Fruit fly (Drosophila melanogaster) whole organism, pupa: ENCODE results near the gene CG12723.
"Not testable (repeated sequence)": the region's sequence is repeated elsewhere in the genome, so short reads cannot be mapped to it uniquely, and the experiment has no call there.

Experiments used
- CG10348 ChIP-seq: fragments of 200-800 bp; sonication (Bioruptor generic); IDR thresholded peaks from 2 replicates; pipeline ENCODE4 v1.3.6; 2022; ENCODE audit warnings: missing biosample characterization, missing genetic modification characterization
- CG12605 ChIP-seq: fragments of 200-800 bp; sonication (Bioruptor generic); IDR thresholded peaks from 2 replicates; pipeline ENCODE4 v1.3.6; 2022; ENCODE audit warnings: missing biosample characterization, missing genetic modification characterization
- CG13204 ChIP-seq: fragments of 200-800 bp; sonication (Bioruptor generic); optimal IDR thresholded peaks from 2 replicates; lab custom pipeline; 2018; ENCODE audit warnings: missing biosample characterization, mild to moderate bottlenecking, missing genetic modification characterization, moderate library complexity
- CG14655 ChIP-seq: fragments of 200-800 bp; sonication (Bioruptor generic); optimal IDR thresholded peaks from 3 replicates; lab custom pipeline; 2017; ENCODE audit warnings: mild to moderate bottlenecking, missing biosample characterization, missing genetic modification reagents, missing genetic modification characterization
- CG15710 ChIP-seq: fragments of 200-800 bp; sonication (Bioruptor generic); optimal IDR thresholded peaks from 2 replicates; lab custom pipeline; 2018; ENCODE audit warnings: missing biosample characterization, mild to moderate bottlenecking, missing genetic modification characterization, moderate library complexity
- CG17806 ChIP-seq: fragments of 200-800 bp; sonication (Bioruptor generic); optimal IDR thresholded peaks from 2 replicates; lab custom pipeline; 2018; ENCODE audit warnings: missing biosample characterization, mild to moderate bottlenecking, missing genetic modification characterization, moderate library complexity
- CG32121 ChIP-seq: fragments of 200-800 bp; sonication (Bioruptor generic); IDR thresholded peaks from 2 replicates; pipeline ENCODE4 v1.3.6; 2022; ENCODE audit warnings: missing biosample characterization, missing genetic modification characterization
- CG34367 ChIP-seq: fragments of 200-800 bp; sonication (Bioruptor generic); optimal IDR thresholded peaks from 2 replicates; lab custom pipeline; 2018; ENCODE audit warnings: missing biosample characterization, mild to moderate bottlenecking, missing genetic modification characterization
- CG4496 ChIP-seq: fragments of 200-800 bp; sonication (Bioruptor generic); IDR thresholded peaks from 3 replicates; pipeline ENCODE4 v1.3.6; 2022; ENCODE audit warnings: missing biosample characterization, missing genetic modification characterization
- CG8159 ChIP-seq: fragments of 200-800 bp; sonication (Bioruptor generic); optimal IDR thresholded peaks from 3 replicates; lab custom pipeline; 2018; ENCODE audit warnings: missing biosample characterization, mild to moderate bottlenecking, missing genetic modification characterization, moderate library complexity
- CG8301 ChIP-seq: fragments of 200-800 bp; sonication (Bioruptor generic); optimal IDR thresholded peaks from 2 replicates; lab custom pipeline; 2018; ENCODE audit warnings: missing biosample characterization, mild to moderate bottlenecking, missing genetic modification characterization
- CG9948 ChIP-seq: fragments of 200-800 bp; sonication (Bioruptor generic); optimal IDR thresholded peaks from 2 replicates; lab custom pipeline; 2018; ENCODE audit warnings: missing biosample characterization, mild to moderate bottlenecking, missing genetic modification characterization, moderate library complexity
- D1 ChIP-seq: fragments of 200-800 bp; sonication (Bioruptor generic); optimal IDR thresholded peaks from 2 replicates; lab custom pipeline; 2018; ENCODE audit warnings: missing biosample characterization, mild to moderate bottlenecking, missing genetic modification characterization, moderate library complexity
- EcR ChIP-seq: fragments of 200-800 bp; sonication (Bioruptor generic); optimal IDR thresholded peaks from 3 replicates; lab custom pipeline; 2019; ENCODE audit warnings: missing biosample characterization, missing genetic modification characterization, mild to moderate bottlenecking, moderate library complexity, missing genetic modification reagents
- Ets98B ChIP-seq: fragments of 200-800 bp; sonication (Bioruptor generic); IDR thresholded peaks from 2 replicates; pipeline ENCODE4 v1.3.6; 2022; ENCODE audit warnings: missing biosample characterization, missing genetic modification characterization
- Pif1A ChIP-seq: fragments of 200-800 bp; sonication (Bioruptor generic); optimal IDR thresholded peaks from 3 replicates; lab custom pipeline; 2016; ENCODE audit warnings: missing biosample characterization, missing genetic modification characterization
- Pif1B ChIP-seq: fragments of 200-800 bp; sonication (Bioruptor generic); optimal IDR thresholded peaks from 3 replicates; lab custom pipeline; 2016; ENCODE audit warnings: missing biosample characterization, missing genetic modification characterization
- Snoo ChIP-seq: fragments of 200-800 bp; sonication (Bioruptor generic); optimal IDR thresholded peaks from 3 replicates; lab custom pipeline; 2017; ENCODE audit warnings: missing biosample characterization, mild to moderate bottlenecking, missing genetic modification characterization, inconsistent platforms
- fd96Ca ChIP-seq: fragments of 200-800 bp; sonication (Bioruptor generic); IDR thresholded peaks from 3 replicates; pipeline ENCODE4 v1.3.6; 2022; ENCODE audit warnings: missing biosample characterization, missing genetic modification characterization
- gl ChIP-seq: fragments of 200-800 bp; sonication (Bioruptor generic); optimal IDR thresholded peaks from 2 replicates; lab custom pipeline; 2018; ENCODE audit warnings: missing biosample characterization, mild to moderate bottlenecking, missing genetic modification characterization
- rn ChIP-seq: fragments of 200-800 bp; sonication (Bioruptor generic); IDR thresholded peaks from 2 replicates; pipeline ENCODE4 v1.3.6; 2022; ENCODE audit warnings: missing biosample characterization, missing genetic modification characterization

Gene CG12723

dm6 chrX:13208554-13208953 is 16.9 kb upstream of the CG12723 start:
- TF ChIP-seq D1 (tag; lab: Kevin White, UChicago) (no peak), Ets98B (GFP tag; lab: Robert Waterston, UW) (no peak), CG8159 (no peak), CG13204 (peak; percentile 4), CG12605 (GFP tag; lab: Robert Waterston, UW) (no peak), rn (no peak), Snoo (tag; lab: Kevin White, UChicago) (no peak)

dm6 chrX:13208075-13208474 is 16.4 kb upstream of the CG12723 start:
- peak; percentile 26 for TF ChIP-seq CG9948
- peak; percentile 24 for TF ChIP-seq CG15710 (tag; lab: Kevin White, UChicago)
- peak; percentile 55 for TF ChIP-seq CG8159
- no peak for TF ChIP-seq Snoo (tag; lab: Kevin White, UChicago)

dm6 chrX:13204718-13205117 is 13.0 kb upstream of the CG12723 start:
- no peak for TF ChIP-seq CG12605 (GFP tag; lab: Robert Waterston, UW)
- TF ChIP-seq rn: no peak
- TF ChIP-seq Pif1A (GFP tag; lab: Kevin White, UChicago): no peak
- TF ChIP-seq CG9948: no peak
- no peak for TF ChIP-seq CG34367 (tag; lab: Kevin White, UChicago)
- TF ChIP-seq Ets98B (GFP tag; lab: Robert Waterston, UW): no peak

DNA sequence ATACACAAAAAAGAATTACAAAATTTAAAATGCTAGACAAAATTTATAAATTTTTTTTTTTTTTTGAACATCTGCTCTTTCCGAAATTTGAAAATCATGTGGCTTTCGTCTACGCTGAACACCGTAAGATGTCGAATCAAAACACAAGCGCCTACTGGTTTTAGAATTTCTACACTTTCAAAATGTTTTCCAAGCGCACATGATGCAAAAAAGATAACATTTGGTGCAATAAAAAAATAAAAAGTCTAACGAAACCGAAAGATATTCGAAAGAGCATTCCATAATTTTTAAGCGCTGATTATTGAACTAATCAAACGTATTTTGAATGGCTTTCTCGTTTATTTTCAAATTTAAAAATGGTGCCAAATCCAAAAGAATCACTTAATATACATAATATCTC is 10.5 kb upstream of the CG12723 start, which contains the start of gene CG44437:
Gene CG44437 (minus strand): TSS at position 101 of the 400 bp plus-strand sequence.
- TF ChIP-seq CG15710 (tag; lab: Kevin White, UChicago) (no peak), fd96Ca (no peak), CG4496 (GFP tag; lab: Robert Waterston, UW) (no peak), gl (tag; lab: Kevin White, UChicago) (no peak), Pif1B (GFP tag; lab: Kevin White, UChicago) (no peak), Snoo (tag; lab: Kevin White, UChicago) (no peak)

dm6 chrX:13194249-13194648 is 2.6 kb upstream of the CG12723 start, which contains the start of gene Coq5:
TSS of gene Coq5 (minus strand) at chrX:13194551.
- TF ChIP-seq Pif1A (GFP tag; lab: Kevin White, UChicago) (no peak), CG8301 (tag; lab: Kevin White, UChicago) (no peak), CG4496 (GFP tag; lab: Robert Waterston, UW) (no peak), CG15710 (tag; lab: Kevin White, UChicago) (no peak), fd96Ca (no peak), Ets98B (GFP tag; lab: Robert Waterston, UW) (no peak), Snoo (tag; lab: Kevin White, UChicago) (no peak), CG17806 (tag; lab: Kevin White, UChicago) (no peak), rn (no peak), gl (tag; lab: Kevin White, UChicago) (no peak), EcR (GFP tag; lab: Kevin White, UChicago) (no peak)

dm6 chrX:13192239-13192638 is 556 bp upstream of the CG12723 start:
- TF ChIP-seq D1 (tag; lab: Kevin White, UChicago): no peak
- no peak for TF ChIP-seq Pif1B (GFP tag; lab: Kevin White, UChicago)
- no peak for TF ChIP-seq CG8159
- TF ChIP-seq CG4496 (GFP tag; lab: Robert Waterston, UW): no peak
- TF ChIP-seq rn: no peak
- TF ChIP-seq Snoo (tag; lab: Kevin White, UChicago): no peak
- no peak for TF ChIP-seq gl (tag; lab: Kevin White, UChicago)

DNA sequence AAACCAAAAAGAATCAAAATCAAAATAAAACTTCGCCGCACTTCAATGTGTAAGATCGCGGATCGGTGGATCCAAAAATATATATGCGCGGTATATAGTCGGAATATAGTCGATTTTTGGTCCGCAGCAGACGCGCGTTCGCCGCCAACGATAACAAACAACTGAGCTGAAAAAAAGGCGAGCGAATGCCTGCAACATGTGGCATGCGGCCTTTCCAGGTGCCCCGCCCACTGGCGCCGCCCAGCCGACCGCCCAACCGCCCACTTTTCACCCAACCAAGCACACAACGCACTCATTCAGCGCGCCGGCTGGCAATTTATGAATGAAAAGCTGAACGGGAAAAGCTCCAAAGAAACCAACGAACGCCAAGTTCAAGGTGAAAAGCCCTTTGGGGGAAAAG is 2.7 kb downstream of the CG12723 start, which contains the start of gene Lgr4:
Gene Lgr4 (minus strand): TSS at position 133 of the 400 bp plus-strand sequence.
- no peak for TF ChIP-seq CG13204
- TF ChIP-seq Pif1A (GFP tag; lab: Kevin White, UChicago): no peak
- no peak for TF ChIP-seq CG9948
- no peak for TF ChIP-seq Snoo (tag; lab: Kevin White, UChicago)
- no peak for TF ChIP-seq CG34367 (tag; lab: Kevin White, UChicago)
- no peak for TF ChIP-seq CG14655
- peak; percentile 17; the same call in 1 of the 2 replicates for TF ChIP-seq CG32121 (GFP tag; lab: Robert Waterston, UW)
- TF ChIP-seq Pif1B (GFP tag; lab: Kevin White, UChicago): no peak
- no peak for TF ChIP-seq CG8159
- TF ChIP-seq D1 (tag; lab: Kevin White, UChicago): no peak
- TF ChIP-seq EcR (GFP tag; lab: Kevin White, UChicago): no peak
- TF ChIP-seq rn: no peak
- TF ChIP-seq CG10348 (GFP tag; lab: Robert Waterston, UW): no peak
- TF ChIP-seq fd96Ca: no peak
- no peak for TF ChIP-seq gl (tag; lab: Kevin White, UChicago)
- peak; percentile 67 for TF ChIP-seq CG12605 (GFP tag; lab: Robert Waterston, UW)

dm6 chrX:13184178-13184577 is 7.5 kb downstream of the CG12723 start, which contains the start of gene CG32641:
TSS of gene CG32641 (plus strand) at chrX:13184478.
- TF ChIP-seq CG8301 (tag; lab: Kevin White, UChicago); CG8159; CG12605 (GFP tag; lab: Robert Waterston, UW): not testable (repeated sequence)
